Worm (Caenorhabditis elegans) whole organism, L1 larva: Measurements from ENCODE around the gene mrps-24.

Experiments used
- aly-2 ChIP-seq: fragments of 150-350 bp; optimal IDR thresholded peaks from 2 replicates; lab custom pipeline; 2014; ENCODE audit warnings: missing biosample characterization, missing genetic modification characterization
- ama-1 ChIP-seq: fragments of 150-350 bp; optimal IDR thresholded peaks from 2 replicates; lab custom pipeline; 2014
- hlh-4 ChIP-seq: sonication (generic microtip); optimal IDR thresholded peaks from 2 replicates; lab custom pipeline; 2016; ENCODE audit warnings: mild to moderate bottlenecking, missing genetic modification characterization, missing compliant biosample characterization
- irx-1 ChIP-seq: sonication (generic microtip); optimal IDR thresholded peaks from 2 replicates; lab custom pipeline; 2016; ENCODE audit warnings: missing genetic modification characterization, missing compliant biosample characterization
- nhr-237 ChIP-seq: fragments of 150-350 bp; optimal IDR thresholded peaks from 2 replicates; lab custom pipeline; 2014; ENCODE audit warnings: missing biosample characterization, missing genetic modification characterization
- unc-86 ChIP-seq: sonication (generic microtip); optimal IDR thresholded peaks from 2 replicates; lab custom pipeline; 2016; ENCODE audit warnings: missing genetic modification characterization, missing compliant biosample characterization
- ztf-11 ChIP-seq, 2 experiments: sonication (generic microtip); optimal IDR thresholded peaks; 2 replicates each; lab custom pipeline; 2016 to 2017; ENCODE audit warnings: missing genetic modification characterization in 2 of 2, missing biosample characterization in 1 of 2, missing compliant biosample characterization in 1 of 2

DNA sequence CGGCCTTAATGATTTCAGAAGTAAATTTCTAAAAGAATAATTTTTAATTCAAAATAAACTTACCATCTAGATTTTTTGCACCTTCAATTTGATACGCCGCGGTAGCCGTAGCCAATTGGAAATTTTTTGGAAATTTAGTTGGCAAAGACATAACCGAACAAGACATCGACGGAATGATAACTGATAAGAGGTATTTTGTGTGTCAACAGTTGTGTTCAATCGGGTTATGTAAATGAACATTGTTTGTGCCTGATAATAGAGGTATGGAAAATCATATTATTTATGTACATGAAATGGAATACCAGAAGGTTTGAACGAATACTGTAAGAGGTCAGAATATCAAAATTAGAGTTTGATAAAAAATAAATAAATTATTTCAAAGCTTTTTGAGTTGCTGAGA, 38.0 kb downstream of the mrps-24 start, which contains the start of gene klo-1:
- TF ChIP-seq ztf-11 (tag; optimal IDR thresholded peaks at IDR 0.05; lab: Kevin White, UChicago), result no peak
- TF ChIP-seq nhr-237, result no peak
- TF ChIP-seq unc-86 (tag; lab: Kevin White, UChicago), result no peak
- TF ChIP-seq irx-1 (tag; lab: Kevin White, UChicago), result no peak
- TF ChIP-seq ama-1, result no peak
- TF ChIP-seq hlh-4 (tag; lab: Kevin White, UChicago), result no peak
- no peak for TF ChIP-seq aly-2 (tag; lab: Kevin White, UChicago)
